Fruit fly (Drosophila melanogaster): ENCODE measurements around the gene Rsod.

The Rsod gene

DNA sequence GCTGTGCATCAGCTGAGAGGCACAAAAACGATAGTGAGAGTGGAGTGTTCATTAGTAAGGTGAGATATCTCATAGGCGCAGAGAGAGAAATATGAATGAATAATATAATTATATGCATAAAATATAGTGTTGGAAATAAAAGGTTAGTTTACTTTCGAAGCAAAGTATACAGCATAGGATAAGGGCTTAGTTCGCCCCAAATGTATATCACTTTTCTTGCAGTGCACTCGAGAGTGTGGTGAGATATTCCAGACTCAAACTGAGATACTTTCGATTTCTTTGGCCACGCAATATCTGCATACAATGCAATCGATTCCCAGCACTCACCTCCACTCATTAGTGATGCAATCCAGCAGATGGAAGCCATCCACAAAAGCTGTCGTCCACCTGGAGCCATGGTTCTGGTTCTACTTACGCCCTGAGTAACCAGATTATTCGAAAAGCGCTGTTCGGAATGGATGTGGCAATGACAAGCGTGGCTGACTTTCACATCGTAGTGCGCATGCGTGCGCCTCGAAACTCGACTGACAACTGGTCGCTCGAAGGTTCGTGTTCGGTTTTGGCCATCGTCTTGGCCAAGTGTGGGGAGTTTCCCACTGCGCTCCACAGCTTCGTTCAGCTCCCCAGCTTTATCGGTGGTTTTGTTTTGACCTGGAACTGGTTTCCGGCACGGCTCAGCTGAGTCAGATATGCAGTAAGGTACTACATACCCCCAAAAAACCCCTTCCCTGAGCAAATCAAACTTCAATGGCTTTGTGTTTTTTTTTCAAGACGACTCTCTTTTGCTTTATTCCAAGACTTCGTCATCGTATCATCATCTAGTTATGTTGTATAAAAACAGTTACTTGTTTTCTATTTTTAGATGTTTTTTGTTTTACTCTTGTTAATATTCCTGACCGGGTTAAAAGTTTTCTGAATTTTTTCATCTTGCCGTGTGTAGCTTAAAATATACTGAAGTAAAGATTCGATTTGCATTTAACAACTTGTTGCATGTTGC lies at the start of gene Rsod:
Gene Rsod, minus strand, starts transcription at position 537 of the 997 bp plus-strand sequence.
- TF ChIP-seq Dll (optimal IDR thresholded peaks at IDR 0.05) (no peak), psq (optimal IDR thresholded peaks at IDR 0.05) (no peak), usp (GFP tag; optimal IDR thresholded peaks at IDR 0.05) (no peak), EcR (GFP tag; optimal IDR thresholded peaks at IDR 0.05) (no peak), pan (optimal IDR thresholded peaks at IDR 0.05) (no peak), CG8478 (optimal IDR thresholded peaks at IDR 0.05) (no peak)

dm6 chr3R:30216210-30216609 lies 45.2 kb upstream of the Rsod start, which contains the start of gene CecC:
Gene CecC, plus strand, starts transcription at chr3R:30216484.
- TF ChIP-seq Dll (optimal IDR thresholded peaks at IDR 0.05) (no peak), pan (optimal IDR thresholded peaks at IDR 0.05) (no peak), CG8478 (optimal IDR thresholded peaks at IDR 0.05) (no peak), EcR (GFP tag; optimal IDR thresholded peaks at IDR 0.05) (no peak), psq (optimal IDR thresholded peaks at IDR 0.05) (no peak), usp (GFP tag; optimal IDR thresholded peaks at IDR 0.05) (no peak)

- TF ChIP-seq pan (optimal IDR thresholded peaks at IDR 0.05) (no peak), CG8478 (optimal IDR thresholded peaks at IDR 0.05) (no peak), EcR (GFP tag; optimal IDR thresholded peaks at IDR 0.05) (no peak), psq (optimal IDR thresholded peaks at IDR 0.05) (no peak), Dll (optimal IDR thresholded peaks at IDR 0.05) (no peak), usp (GFP tag; optimal IDR thresholded peaks at IDR 0.05) (no peak)
Observed at dm6 chr3R:30215020-30215419, 44.0 kb upstream of the Rsod start.

dm6 chr3R:30213697-30214096 lies 42.7 kb upstream of the Rsod start, which contains the start of gene CecB:
Gene CecB, minus strand, starts transcription at chr3R:30213797.
- TF ChIP-seq usp (GFP tag; optimal IDR thresholded peaks at IDR 0.05), result no peak
- TF ChIP-seq Dll (optimal IDR thresholded peaks at IDR 0.05), result no peak
- no peak for TF ChIP-seq pan (optimal IDR thresholded peaks at IDR 0.05)
- no peak for TF ChIP-seq EcR (GFP tag; optimal IDR thresholded peaks at IDR 0.05)
- TF ChIP-seq CG8478 (optimal IDR thresholded peaks at IDR 0.05), result no peak
- no peak for TF ChIP-seq psq (optimal IDR thresholded peaks at IDR 0.05)

DNA sequence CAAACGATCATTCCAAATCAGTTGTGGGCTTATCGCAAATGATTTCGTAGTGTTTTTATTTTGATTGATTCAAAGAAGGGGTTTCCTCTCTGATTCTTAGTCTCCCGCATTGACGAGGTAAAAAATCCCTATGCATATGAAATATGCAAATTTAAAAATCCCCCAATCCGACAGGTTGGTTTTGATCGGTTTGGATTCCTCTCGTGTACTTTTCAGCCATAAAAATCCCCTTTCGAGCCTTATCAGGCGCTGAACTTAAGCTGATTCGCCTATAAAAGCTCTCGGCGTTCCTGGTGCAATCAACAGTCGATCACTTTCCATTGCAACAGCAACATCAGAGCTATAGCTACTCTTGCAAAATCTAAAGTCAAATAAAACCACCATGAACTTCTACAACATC lies 40.8 kb upstream of the Rsod start, which contains the start of gene CecA2:
Gene CecA2, plus strand, starts transcription at position 301 of the 400 bp plus-strand sequence.
- TF ChIP-seq Dll (optimal IDR thresholded peaks at IDR 0.05) (no peak), EcR (GFP tag; optimal IDR thresholded peaks at IDR 0.05) (no peak), usp (GFP tag; optimal IDR thresholded peaks at IDR 0.05) (no peak), psq (optimal IDR thresholded peaks at IDR 0.05) (no peak), pan (optimal IDR thresholded peaks at IDR 0.05) (no peak), CG8478 (optimal IDR thresholded peaks at IDR 0.05) (no peak)

DNA sequence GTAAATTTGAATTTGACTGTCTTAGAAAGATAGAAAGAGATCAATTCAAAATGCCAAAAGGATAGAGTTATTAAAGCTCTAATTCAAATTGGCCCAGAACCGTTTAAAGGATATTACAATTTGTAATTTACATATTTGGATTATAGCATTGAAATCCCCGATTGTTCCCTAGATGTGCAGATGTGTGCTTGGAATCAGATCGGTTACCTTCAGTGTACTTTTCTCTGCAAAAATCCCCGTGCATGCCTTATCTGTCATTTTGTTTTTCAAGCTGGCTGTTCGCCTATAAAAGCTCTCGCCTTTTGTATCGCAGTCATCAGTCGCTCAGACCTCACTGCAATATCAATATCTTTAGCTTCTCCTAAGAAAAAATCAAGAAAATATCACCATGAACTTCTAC lies 39.6 kb upstream of the Rsod start, which contains the start of gene CecA1:
Gene CecA1, plus strand, starts transcription at position 315 of the 400 bp plus-strand sequence.
- no peak for TF ChIP-seq psq (optimal IDR thresholded peaks at IDR 0.05)
- TF ChIP-seq Dll (optimal IDR thresholded peaks at IDR 0.05), result no peak

dm6 chr3R:30209648-30210047 lies 38.6 kb upstream of the Rsod start, which contains the start of gene Anp:
Gene Anp, plus strand, starts transcription at chr3R:30209948.
- TF ChIP-seq EcR (GFP tag; optimal IDR thresholded peaks at IDR 0.05), result no peak
- no peak for TF ChIP-seq usp (GFP tag; optimal IDR thresholded peaks at IDR 0.05)
- no peak for TF ChIP-seq psq (optimal IDR thresholded peaks at IDR 0.05)
- no peak for TF ChIP-seq pan (optimal IDR thresholded peaks at IDR 0.05)
- TF ChIP-seq Dll (optimal IDR thresholded peaks at IDR 0.05), result no peak
- no peak for TF ChIP-seq CG8478 (optimal IDR thresholded peaks at IDR 0.05)

DNA sequence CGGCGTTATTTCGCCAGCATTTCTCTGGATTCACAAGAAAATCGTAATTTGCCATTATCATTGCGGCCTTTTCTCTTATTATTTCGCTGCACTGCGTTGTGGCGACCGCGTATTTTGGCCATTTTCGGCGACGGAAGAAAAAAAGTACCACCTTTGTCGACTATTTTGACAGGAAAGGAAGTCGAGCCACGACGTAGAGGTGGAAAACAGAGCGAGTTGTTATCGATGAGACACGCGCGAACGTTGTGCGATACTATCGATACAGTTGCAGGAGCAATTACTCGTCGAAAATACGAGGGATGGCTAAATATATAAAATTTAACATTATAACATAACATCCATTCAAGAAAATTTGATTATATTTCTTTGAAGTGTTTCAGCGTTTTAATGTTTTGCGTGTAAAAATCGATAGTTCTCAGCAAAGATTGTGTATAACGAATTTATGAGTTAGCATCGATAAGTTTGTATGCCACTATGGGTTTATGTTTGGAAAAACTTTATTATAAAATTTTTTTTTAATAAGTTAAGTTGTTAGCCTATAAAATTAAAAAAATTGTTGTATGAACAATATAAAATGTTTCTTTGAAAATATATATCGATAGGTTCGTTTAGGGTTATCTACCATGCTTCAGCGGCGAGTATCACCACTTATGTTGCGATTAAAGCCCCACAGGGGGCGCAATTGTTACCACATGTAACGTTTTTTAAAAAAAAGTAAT lies 37.9 kb upstream of the Rsod start, which contains the start of gene RpS7:
Gene RpS7, minus strand, starts transcription at position 255 of the 719 bp plus-strand sequence.
- TF ChIP-seq pan (optimal IDR thresholded peaks at IDR 0.05) (no peak), psq (optimal IDR thresholded peaks at IDR 0.05) (no peak), CG8478 (optimal IDR thresholded peaks at IDR 0.05) (no peak), usp (GFP tag; optimal IDR thresholded peaks at IDR 0.05) (no peak), Dll (optimal IDR thresholded peaks at IDR 0.05) (no peak), EcR (GFP tag; optimal IDR thresholded peaks at IDR 0.05) (no peak)

dm6 chr3R:30208011-30208410 lies 37.0 kb upstream of the Rsod start:
- TF ChIP-seq pan (optimal IDR thresholded peaks at IDR 0.05) (no peak), CG8478 (optimal IDR thresholded peaks at IDR 0.05) (no peak), usp (GFP tag; optimal IDR thresholded peaks at IDR 0.05) (no peak), psq (optimal IDR thresholded peaks at IDR 0.05) (no peak)

- TF ChIP-seq EcR (GFP tag; optimal IDR thresholded peaks at IDR 0.05) (no peak), psq (optimal IDR thresholded peaks at IDR 0.05) (no peak), pan (optimal IDR thresholded peaks at IDR 0.05) (no peak), usp (GFP tag; optimal IDR thresholded peaks at IDR 0.05) (no peak), Dll (optimal IDR thresholded peaks at IDR 0.05) (no peak), CG8478 (optimal IDR thresholded peaks at IDR 0.05) (no peak)
Observed at dm6 chr3R:30205946-30206345, 34.9 kb upstream of the Rsod start.

- TF ChIP-seq usp (GFP tag; optimal IDR thresholded peaks at IDR 0.05) (no peak), CG8478 (optimal IDR thresholded peaks at IDR 0.05) (no peak), pan (optimal IDR thresholded peaks at IDR 0.05) (no peak), Dll (optimal IDR thresholded peaks at IDR 0.05) (no peak)
Observed at dm6 chr3R:30204004-30204603, 33.1 kb upstream of the Rsod start.
